Fruit fly (Drosophila melanogaster) whole organism, embryonic: ENCODE data around the gene Caf1-55.

Source experiments
- Bgb ChIP-seq: fragments of 200-800 bp; sonication (Bioruptor generic); IDR thresholded peaks from 2 replicates; pipeline ENCODE4 v1.3.6; 2022; ENCODE audit warnings: missing biosample characterization, missing genetic modification characterization; ENCODE audit not compliant: partially characterized antibody
- CG10267 ChIP-seq: fragments of 200-800 bp; sonication (Bioruptor generic); optimal IDR thresholded peaks from 2 replicates; lab custom pipeline; 2018; ENCODE audit warnings: missing biosample characterization, mild to moderate bottlenecking, missing genetic modification characterization, moderate library complexity
- CG11695 ChIP-seq: fragments of 200-800 bp; sonication (Bioruptor generic); IDR thresholded peaks from 3 replicates; pipeline ENCODE4 v1.3.6; 2022; ENCODE audit warnings: missing biosample characterization, missing genetic modification characterization
- CG12219 ChIP-seq: fragments of 200-800 bp; sonication (Bioruptor generic); optimal IDR thresholded peaks from 3 replicates; lab custom pipeline; 2018; ENCODE audit warnings: missing biosample characterization, mild to moderate bottlenecking, missing genetic modification characterization
- CG13296 ChIP-seq: fragments of 200-800 bp; sonication (Bioruptor generic); optimal IDR thresholded peaks from 3 replicates; lab custom pipeline; 2018; ENCODE audit warnings: missing biosample characterization, mild to moderate bottlenecking, missing genetic modification characterization
- CG14014 ChIP-seq: fragments of 200-800 bp; sonication (Bioruptor generic); IDR thresholded peaks from 2 replicates; pipeline ENCODE4 v1.3.6; 2022; ENCODE audit warnings: missing biosample characterization, missing genetic modification characterization
- CG15514 ChIP-seq: fragments of 200-800 bp; sonication (Bioruptor generic); optimal IDR thresholded peaks from 3 replicates; lab custom pipeline; 2017; ENCODE audit warnings: missing biosample characterization, missing genetic modification characterization, mild to moderate bottlenecking, moderate library complexity, missing genetic modification reagents
- CG2116 ChIP-seq: fragments of 200-800 bp; sonication (Bioruptor generic); optimal IDR thresholded peaks from 3 replicates; lab custom pipeline; 2018; ENCODE audit warnings: missing biosample characterization, mild to moderate bottlenecking, missing genetic modification characterization
- CG2120 ChIP-seq: fragments of 200-800 bp; sonication (Bioruptor generic); optimal IDR thresholded peaks from 3 replicates; lab custom pipeline; 2016; ENCODE audit warnings: missing biosample characterization, missing genetic modification characterization
- CG34376 ChIP-seq: fragments of 200-800 bp; sonication (Bioruptor generic); optimal IDR thresholded peaks from 2 replicates; lab custom pipeline; 2018; ENCODE audit warnings: missing biosample characterization, mild to moderate bottlenecking, missing genetic modification characterization
- CG34422 ChIP-seq: fragments of 200-800 bp; sonication (Bioruptor generic); IDR thresholded peaks from 3 replicates; pipeline ENCODE4 v1.3.6; 2022; ENCODE audit warnings: missing biosample characterization, missing genetic modification characterization
- CG3726 ChIP-seq: fragments of 200-800 bp; sonication (Bioruptor generic); IDR thresholded peaks from 3 replicates; pipeline ENCODE4, ENCODE4 v1.3.6; 2022; ENCODE audit warnings: missing biosample characterization, missing genetic modification characterization
- CG4617 ChIP-seq: fragments of 200-800 bp; sonication (Bioruptor generic); optimal IDR thresholded peaks from 3 replicates; lab custom pipeline; 2016; ENCODE audit warnings: missing biosample characterization, missing genetic modification characterization, borderline replicate concordance
- CG6791 ChIP-seq: fragments of 200-800 bp; sonication (Bioruptor generic); IDR thresholded peaks from 3 replicates; pipeline ENCODE4 v1.3.6; 2022; ENCODE audit warnings: missing biosample characterization, missing genetic modification characterization; ENCODE audit not compliant: partially characterized antibody
- CG6854 ChIP-seq: fragments of 200-800 bp; sonication (Bioruptor generic); optimal IDR thresholded peaks from 3 replicates; lab custom pipeline; 2017; ENCODE audit warnings: missing biosample characterization, mild to moderate bottlenecking, missing genetic modification characterization
- CG8388 ChIP-seq: fragments of 200-800 bp; sonication (Bioruptor generic); optimal IDR thresholded peaks from 2 replicates; lab custom pipeline; 2019; ENCODE audit warnings: missing biosample characterization, mild to moderate bottlenecking, missing genetic modification characterization, moderate library complexity
- CG8478 ChIP-seq: fragments of >200 bp; optimal IDR thresholded peaks from 2 replicates; lab custom pipeline; 2018
- CG8924 ChIP-seq: fragments of 200-800 bp; optimal IDR thresholded peaks from 3 replicates; lab custom pipeline; 2019; ENCODE audit warnings: missing biosample characterization, mild to moderate bottlenecking, missing genetic modification characterization, moderate library complexity
- Drgx ChIP-seq: fragments of 200-800 bp; sonication (Bioruptor generic); IDR thresholded peaks from 2 replicates; pipeline ENCODE4 v1.3.6; 2022; ENCODE audit warnings: missing biosample characterization, missing genetic modification characterization
- E2f2 ChIP-seq: fragments of 200-800 bp; sonication (Bioruptor generic); IDR thresholded peaks from 2 replicates; pipeline ENCODE4 v1.3.6; 2022; ENCODE audit warnings: missing biosample characterization, missing genetic modification characterization
- Fer1 ChIP-seq: fragments of 200-800 bp; sonication (Bioruptor generic); optimal IDR thresholded peaks from 2 replicates; lab custom pipeline; 2017; ENCODE audit warnings: missing biosample characterization, mild to moderate bottlenecking, missing genetic modification characterization
- HHEX ChIP-seq: fragments of 200-800 bp; sonication (Bioruptor generic); optimal IDR thresholded peaks from 3 replicates; lab custom pipeline; 2017; ENCODE audit warnings: missing biosample characterization, mild to moderate bottlenecking, missing genetic modification characterization, missing genetic modification reagents
- HLH4C ChIP-seq: fragments of 200-800 bp; sonication (Bioruptor generic); IDR thresholded peaks from 3 replicates; pipeline ENCODE4 v1.3.6; 2022; ENCODE audit warnings: missing biosample characterization, missing genetic modification characterization; ENCODE audit not compliant: partially characterized antibody
- Kr ChIP-seq: fragments of 200-800 bp; sonication (Bioruptor generic); optimal IDR thresholded peaks from 2 replicates; lab custom pipeline; 2017; ENCODE audit warnings: missing biosample characterization, mild to moderate bottlenecking, missing genetic modification characterization
- Max ChIP-seq: fragments of 200-800 bp; sonication (Bioruptor generic); optimal IDR thresholded peaks from 2 replicates; lab custom pipeline; 2016; ENCODE audit warnings: missing biosample characterization, mild to moderate bottlenecking, missing genetic modification characterization
- Meics ChIP-seq: fragments of 200-800 bp; sonication (Bioruptor generic); optimal IDR thresholded peaks from 2 replicates; lab custom pipeline; 2017; ENCODE audit warnings: missing biosample characterization, mild to moderate bottlenecking, missing genetic modification characterization
- NC2β ChIP-seq: fragments of 200-800 bp; sonication (Bioruptor generic); optimal IDR thresholded peaks from 2 replicates; lab custom pipeline; 2016; ENCODE audit warnings: missing biosample characterization, missing genetic modification characterization
- NK7.1 ChIP-seq: fragments of 200-800 bp; sonication (Bioruptor generic); optimal IDR thresholded peaks from 3 replicates; lab custom pipeline; 2016; ENCODE audit warnings: missing biosample characterization, missing genetic modification characterization
- Nf-YA ChIP-seq: fragments of 200-800 bp; sonication (Bioruptor generic); IDR thresholded peaks from 2 replicates; pipeline ENCODE4 v1.3.6; 2022; ENCODE audit warnings: missing biosample characterization, missing genetic modification characterization
- Optix ChIP-seq: fragments of 200-800 bp; sonication (Bioruptor generic); IDR thresholded peaks from 3 replicates; pipeline ENCODE4 v1.3.6; 2022; ENCODE audit warnings: missing biosample characterization, missing genetic modification characterization
- Poxn ChIP-seq: fragments of 200-800 bp; sonication (Bioruptor generic); IDR thresholded peaks from 2 replicates; pipeline ENCODE4 v1.3.6; 2022; ENCODE audit warnings: missing biosample characterization, missing genetic modification characterization
- Scr ChIP-seq: fragments of 200-800 bp; sonication (Bioruptor generic); IDR thresholded peaks from 2 replicates; pipeline ENCODE4 v1.3.6; 2022; ENCODE audit warnings: missing biosample characterization, missing genetic modification characterization; ENCODE audit not compliant: partially characterized antibody
- ac ChIP-seq: fragments of 200-800 bp; sonication (Bioruptor generic); optimal IDR thresholded peaks from 3 replicates; lab custom pipeline; 2017; ENCODE audit warnings: missing biosample characterization, mild to moderate bottlenecking, missing genetic modification characterization
- aop ChIP-seq: fragments of 200-800 bp; sonication (Bioruptor generic); IDR thresholded peaks from 2 replicates; pipeline ENCODE4 v1.3.6; 2022; ENCODE audit warnings: missing biosample characterization, missing genetic modification characterization
- chm ChIP-seq: fragments of 200-800 bp; sonication (Bioruptor generic); IDR thresholded peaks from 2 replicates; pipeline ENCODE4 v1.3.6; 2022; ENCODE audit warnings: missing biosample characterization, missing genetic modification characterization
- esg ChIP-seq: fragments of 200-800 bp; sonication (Bioruptor generic); conservative IDR thresholded peaks from 2 replicates; pipeline ENCODE4 v1.3.6; 2022; ENCODE audit warnings: missing biosample characterization, missing genetic modification characterization
- gce ChIP-seq: fragments of 200-800 bp; sonication (Bioruptor generic); IDR thresholded peaks from 3 replicates; pipeline ENCODE4 v1.3.6; 2022; ENCODE audit warnings: missing biosample characterization, missing genetic modification characterization
- gsb ChIP-seq: fragments of 200-800 bp; sonication (Bioruptor generic); IDR thresholded peaks from 2 replicates; pipeline ENCODE4 v1.3.6; 2022; ENCODE audit warnings: missing biosample characterization, missing genetic modification characterization
- lmd ChIP-seq: fragments of 200-800 bp; sonication (Bioruptor generic); IDR thresholded peaks from 2 replicates; pipeline ENCODE4 v1.3.6; 2022; ENCODE audit warnings: missing biosample characterization, missing genetic modification characterization
- phol ChIP-seq: fragments of 200-800 bp; sonication (Bioruptor generic); optimal IDR thresholded peaks from 3 replicates; lab custom pipeline; 2018; ENCODE audit warnings: missing biosample characterization, mild to moderate bottlenecking, missing genetic modification characterization, moderate library complexity
- pros ChIP-seq: fragments of 200-800 bp; sonication (Bioruptor generic); optimal IDR thresholded peaks from 3 replicates; lab custom pipeline; 2019; ENCODE audit warnings: missing biosample characterization, mild to moderate bottlenecking, missing genetic modification characterization, moderate library complexity
- pum ChIP-seq: fragments of 200-800 bp; sonication (Bioruptor generic); optimal IDR thresholded peaks from 2 replicates; lab custom pipeline; 2016; ENCODE audit warnings: missing biosample characterization, missing genetic modification characterization
- ranshi ChIP-seq: fragments of 200-800 bp; sonication (Bioruptor generic); IDR thresholded peaks from 2 replicates; pipeline ENCODE4 v1.3.6; 2022; ENCODE audit warnings: missing biosample characterization, missing genetic modification characterization
- sisA ChIP-seq: fragments of 200-800 bp; sonication (Bioruptor generic); IDR thresholded peaks from 2 replicates; pipeline ENCODE4 v1.3.6; 2022; ENCODE audit warnings: missing biosample characterization, missing genetic modification characterization
- slbo ChIP-seq: fragments of 200-800 bp; sonication (Bioruptor generic); IDR thresholded peaks from 2 replicates; pipeline ENCODE4 v1.3.6; 2022; ENCODE audit warnings: missing biosample characterization, missing genetic modification characterization
- tgo ChIP-seq: fragments of 200-800 bp; sonication (Bioruptor generic); IDR thresholded peaks from 3 replicates; pipeline ENCODE4 v1.3.6; 2022; ENCODE audit warnings: missing biosample characterization, missing genetic modification characterization
- ttk ChIP-seq: fragments of 200-800 bp; sonication (Bioruptor generic); IDR thresholded peaks from 2 replicates; pipeline ENCODE4 v2.1.2; 2022; ENCODE audit warnings: missing biosample characterization, missing genetic modification characterization
- unc-4 ChIP-seq: fragments of 200-800 bp; sonication (Bioruptor generic); IDR thresholded peaks from 2 replicates; pipeline ENCODE4 v1.3.6; 2022; ENCODE audit warnings: missing biosample characterization, missing genetic modification characterization; ENCODE audit not compliant: partially characterized antibody
- zfh1 ChIP-seq: fragments of 200-800 bp; sonication (Bioruptor generic); IDR thresholded peaks from 3 replicates; pipeline ENCODE4 v1.3.6; 2022; ENCODE audit warnings: missing biosample characterization, missing genetic modification characterization

Gene Caf1-55

dm6 chr3R:15208712-15209499 lies 16.5 kb upstream of the Caf1-55 start, which contains the start of the genes Spn88Eb and Mau2 (continued):
- TF ChIP-seq CG4617 (GFP tag; lab: Kevin White, UChicago) (peak; percentile 74), CG6791 (peak; percentile 76), CG34422 (peak; percentile 80; the same call in 2 of the 3 replicates), CG8388 (GFP tag; lab: Kevin White, UChicago) (peak; percentile 49), Fer1 (GFP tag; lab: Kevin White, UChicago) (peak; percentile 63), slbo (GFP tag; lab: Robert Waterston, UW) (peak; percentile 91), tgo (peak; percentile 59), CG13296 (peak; percentile 65), gce (no peak), phol (tag; lab: Kevin White, UChicago) (peak; percentile 64), NC2β (GFP tag; lab: Kevin White, UChicago) (peak; percentile 44), CG12219 (GFP tag; lab: Kevin White, UChicago) (no peak), zfh1 (GFP tag; lab: Robert Waterston, UW) (peak; percentile 76), Poxn (GFP tag; lab: Robert Waterston, UW) (no peak), CG8924 (tag; lab: Kevin White, UChicago) (peak; percentile 46), pum (GFP tag; lab: Kevin White, UChicago) (peak; percentile 47), Meics (GFP tag; lab: Kevin White, UChicago) (peak; percentile 64), HHEX (peak; percentile 42), sisA (GFP tag; lab: Robert Waterston, UW) (peak; percentile 62), CG2116 (peak; percentile 58), unc-4 (GFP tag; lab: Robert Waterston, UW) (peak; percentile 72), CG10267 (peak; percentile 94), gsb (GFP tag; lab: Robert Waterston, UW) (peak; percentile 47; the same call in 1 of the 2 replicates), CG8478 (lab: Kevin White, UChicago) (no peak), ac (GFP tag; lab: Kevin White, UChicago) (no peak), Max (GFP tag; lab: Kevin White, UChicago) (peak; percentile 42), ranshi (GFP tag; lab: Robert Waterston, UW) (peak; percentile 66), CG15514 (GFP tag; lab: Kevin White, UChicago) (peak; percentile 60), CG34376 (GFP tag; lab: Kevin White, UChicago) (peak; percentile 70), CG11695 (GFP tag; lab: Robert Waterston, UW) (no peak; the same call in 2 of the 3 replicates), chm (GFP tag; lab: Robert Waterston, UW) (peak; percentile 52; the same call in 1 of the 2 replicates), esg (0 out of 2 replicates have a peak, but pooled peaks have one; percentile 16), ttk (GFP tag; lab: Robert Waterston, UW) (peak; percentile 68), Bgb (GFP tag; lab: Robert Waterston, UW) (peak; percentile 79), CG3726 (GFP tag; lab: Robert Waterston, UW) (peak; percentile 52; the same call in 1 of the 3 replicates), Drgx (peak; percentile 37; the same call in 1 of the 2 replicates), Optix (GFP tag; lab: Robert Waterston, UW) (0 out of 3 replicates have a peak, but pooled peaks have one; percentile 32), CG14014 (GFP tag; lab: Robert Waterston, UW) (peak; percentile 36), NK7.1 (no peak), Scr (GFP tag; lab: Robert Waterston, UW) (peak; percentile 77), Nf-YA (GFP tag; lab: Robert Waterston, UW) (0 out of 2 replicates have a peak, but pooled peaks have one; percentile 30), CG6854 (GFP tag; lab: Kevin White, UChicago) (no peak), E2f2 (GFP tag; lab: Robert Waterston, UW) (peak; percentile 47; the same call in 1 of the 2 replicates), CG2120 (GFP tag; lab: Kevin White, UChicago) (peak; percentile 81), pros (no peak), Kr (GFP tag; lab: Kevin White, UChicago) (no peak), HLH4C (GFP tag; lab: Robert Waterston, UW) (peak; percentile 64), lmd (peak; percentile 83), aop (no peak)
